Fruit fly (Drosophila melanogaster): ENCODE data around the gene CG7692.

DNA sequence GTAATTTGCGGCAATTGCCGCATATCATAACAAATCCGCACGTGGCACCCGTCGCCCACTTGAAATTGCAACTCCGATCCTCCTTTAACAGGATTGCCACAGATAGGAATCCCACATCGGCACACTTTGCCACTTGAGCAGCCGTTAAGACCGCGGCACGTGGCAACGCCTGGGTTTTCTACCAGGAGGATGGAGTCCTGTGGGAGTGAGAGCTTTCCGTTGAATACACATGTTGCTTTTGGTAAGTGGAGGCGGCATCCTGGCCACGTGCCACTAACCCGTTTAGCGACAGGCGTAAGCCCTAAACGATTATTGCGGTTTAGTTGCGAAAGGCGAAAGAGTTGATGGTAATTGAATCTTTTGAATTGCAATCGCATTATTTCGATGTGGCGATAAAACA lies 6.9 kb downstream of the CG7692 start:
- no peak for TF ChIP-seq Nf-YC (tag; optimal IDR thresholded peaks at IDR 0.05)
- TF ChIP-seq Hr39 (optimal IDR thresholded peaks at IDR 0.05), result no peak
- TF ChIP-seq ken (GFP tag; IDR thresholded peaks at IDR 0.05), result no peak
- TF ChIP-seq CG31365 (tag; optimal IDR thresholded peaks at IDR 0.05), result no peak
- TF ChIP-seq CG12299 (tag; optimal IDR thresholded peaks at IDR 0.05), result no peak
- no peak for TF ChIP-seq shn (GFP tag; optimal IDR thresholded peaks at IDR 0.05)
- TF ChIP-seq chm (GFP tag; IDR thresholded peaks at IDR 0.05), result no peak
- no peak for TF ChIP-seq Hr78 (GFP tag; optimal IDR thresholded peaks at IDR 0.05)
- no peak for TF ChIP-seq Fer2 (tag; optimal IDR thresholded peaks at IDR 0.05)
- TF ChIP-seq Med (GFP tag), result no peak
- TF ChIP-seq cas (GFP tag; IDR thresholded peaks at IDR 0.05), result no peak

Data from whole organism, embryonic.